Fruit fly (Drosophila melanogaster): ENCODE results near the gene Ir7a.

Ir7a gene

DNA sequence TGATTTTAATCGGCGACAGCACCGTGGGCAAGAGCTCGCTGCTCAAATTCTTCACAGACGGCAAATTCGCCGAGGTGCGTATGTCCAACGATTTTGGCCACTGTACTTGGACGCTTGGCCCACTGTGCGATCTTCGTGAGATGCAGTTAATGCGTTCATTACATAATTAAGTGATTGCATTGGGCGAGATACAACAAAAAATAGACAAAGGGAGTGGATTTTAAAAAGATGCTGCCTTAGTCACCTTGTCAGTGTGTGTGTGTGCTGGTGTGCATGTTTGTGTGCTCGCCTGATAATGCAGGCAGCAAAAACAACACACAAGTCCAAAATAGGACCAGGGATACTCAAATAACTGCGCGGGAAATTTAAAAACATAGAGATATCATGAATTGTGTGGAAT lies 29.5 kb upstream of the Ir7a start:
- 0 out of 3 replicates have a peak, but pooled peaks have one; percentile 13 for TF ChIP-seq Aef1 (GFP tag; IDR thresholded peaks at IDR 0.05)
- TF ChIP-seq knrl (GFP tag; IDR thresholded peaks at IDR 0.05; ENCODE audit: partially characterized antibody): no peak
- no peak for TF ChIP-seq CG17568 (GFP tag; optimal IDR thresholded peaks at IDR 0.05)
- TF ChIP-seq nom (GFP tag; optimal IDR thresholded peaks at IDR 0.05): peak; percentile 38
- peak; percentile 24 for TF ChIP-seq pzg (GFP tag; optimal IDR thresholded peaks at IDR 0.05)
- TF ChIP-seq CkIIα-i1 (GFP tag; IDR thresholded peaks at IDR 0.05): no peak
- no peak for TF ChIP-seq Rx (GFP tag; IDR thresholded peaks at IDR 0.05)
- no peak for TF ChIP-seq Optix (GFP tag; IDR thresholded peaks at IDR 0.05)
- TF ChIP-seq CG1603 (tag; optimal IDR thresholded peaks at IDR 0.05): peak; percentile 29
- TF ChIP-seq jumu (GFP tag; optimal IDR thresholded peaks at IDR 0.05): no peak
- TF ChIP-seq CG4282 (GFP tag; optimal IDR thresholded peaks at IDR 0.05): peak; percentile 71
- no peak for TF ChIP-seq al (GFP tag; IDR thresholded peaks at IDR 0.05)
- peak; percentile 66; the same call in 1 of the 4 replicates for TF ChIP-seq chinmo (GFP tag; IDR thresholded peaks at IDR 0.05; ENCODE audit: partially characterized antibody)
- TF ChIP-seq CG13424 (tag; optimal IDR thresholded peaks at IDR 0.05): no peak
- TF ChIP-seq CG11398 (GFP tag; optimal IDR thresholded peaks at IDR 0.05): no peak
- TF ChIP-seq cato (GFP tag; optimal IDR thresholded peaks at IDR 0.05; ENCODE audit: borderline replicate concordance): no peak
- TF ChIP-seq CG16813 (GFP tag; IDR thresholded peaks at IDR 0.05; ENCODE audit: partially characterized antibody): no peak
- TF ChIP-seq CG17912 (GFP tag; optimal IDR thresholded peaks at IDR 0.05): no peak
- peak; percentile 55 for TF ChIP-seq sens (GFP tag)
- TF ChIP-seq CG7987 (GFP tag; optimal IDR thresholded peaks at IDR 0.05): no peak
- TF ChIP-seq Fer3 (tag; optimal IDR thresholded peaks at IDR 0.05): no peak
- TF ChIP-seq Mes4 (GFP tag; optimal IDR thresholded peaks at IDR 0.05): no peak
- no peak for TF ChIP-seq Tbp (GFP tag; optimal IDR thresholded peaks at IDR 0.05)
- no peak for TF ChIP-seq gfzf (GFP tag; optimal IDR thresholded peaks at IDR 0.05)
- no peak for TF ChIP-seq gcm (GFP tag; optimal IDR thresholded peaks at IDR 0.05)
- TF ChIP-seq CG7745 (tag; optimal IDR thresholded peaks at IDR 0.05): no peak
- TF ChIP-seq Pdp1 (GFP tag; optimal IDR thresholded peaks at IDR 0.05): peak in 1 of 2 experiments; percentile 94
- TF ChIP-seq trem (tag; optimal IDR thresholded peaks at IDR 0.05): no peak
- TF ChIP-seq Hsf (GFP tag; optimal IDR thresholded peaks at IDR 0.05): no peak
- TF ChIP-seq wdn (GFP tag; IDR thresholded peaks at IDR 0.05): no peak
- no peak for TF ChIP-seq Myb (GFP tag; optimal IDR thresholded peaks at IDR 0.05)
- TF ChIP-seq Mrtf (GFP tag; IDR thresholded peaks at IDR 0.05): no peak
- TF ChIP-seq CG10209 (GFP tag; optimal IDR thresholded peaks at IDR 0.05): no peak
- TF ChIP-seq CG10462 (GFP tag; optimal IDR thresholded peaks at IDR 0.05): no peak
- TF ChIP-seq CG13287 (GFP tag; IDR thresholded peaks at IDR 0.05; ENCODE audit: partially characterized antibody): no peak
- no peak for TF ChIP-seq tin (GFP tag; optimal IDR thresholded peaks at IDR 0.05)
- no peak for TF ChIP-seq CG31441 (GFP tag; IDR thresholded peaks at IDR 0.05)
- no peak for TF ChIP-seq fd102C (GFP tag; optimal IDR thresholded peaks at IDR 0.05)
- TF ChIP-seq zf30C (GFP tag; optimal IDR thresholded peaks at IDR 0.05): no peak
- no peak for TF ChIP-seq Adf1 (GFP tag; IDR thresholded peaks at IDR 0.05)
- TF ChIP-seq CG3065 (GFP tag; optimal IDR thresholded peaks at IDR 0.05): no peak
- no peak for TF ChIP-seq dm (GFP tag; optimal IDR thresholded peaks at IDR 0.05)
- no peak for TF ChIP-seq Hmx (GFP tag; optimal IDR thresholded peaks at IDR 0.05)
- no peak for TF ChIP-seq Sox100B (GFP tag; optimal IDR thresholded peaks at IDR 0.05)
- no peak for TF ChIP-seq Elba2 (GFP tag; optimal IDR thresholded peaks at IDR 0.05)
- no peak for TF ChIP-seq crp (GFP tag; optimal IDR thresholded peaks at IDR 0.05)
- peak; percentile 75 for TF ChIP-seq cg (GFP tag; optimal IDR thresholded peaks at IDR 0.05)
- TF ChIP-seq sisA (GFP tag; IDR thresholded peaks at IDR 0.05): no peak
- no peak; the same call in 2 of the 3 replicates for TF ChIP-seq row (GFP tag; IDR thresholded peaks at IDR 0.05)
- no peak for TF ChIP-seq CG2889 (GFP tag; IDR thresholded peaks at IDR 0.05)
- TF ChIP-seq zfh1 (GFP tag; IDR thresholded peaks at IDR 0.05): 0 out of 3 replicates have a peak, but pooled peaks have one; percentile 9
